Worm (Caenorhabditis elegans): ENCODE data around the gene rpt-3.

DNA sequence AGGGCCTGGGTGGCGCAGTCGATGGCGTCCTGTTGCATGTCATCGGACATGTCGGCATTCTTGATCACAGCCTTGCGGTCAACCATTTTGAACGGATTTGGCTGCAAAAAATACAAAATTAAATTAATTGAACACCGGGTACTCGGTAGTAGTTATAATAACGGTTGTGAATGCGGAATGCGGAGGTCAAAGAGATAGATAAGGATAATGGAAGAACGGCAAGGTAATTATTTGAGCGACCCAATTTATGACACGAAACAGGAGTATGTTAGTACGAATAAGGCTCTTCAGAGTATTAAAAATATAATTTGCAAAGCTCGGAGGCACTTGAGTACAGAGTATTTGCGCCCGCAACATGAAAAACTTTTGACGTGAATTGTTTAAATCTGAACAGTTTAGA is 25.9 kb upstream of the rpt-3 start, which contains the start of gene dlc-1:
- TF ChIP-seq dmd-4 (tag; optimal IDR thresholded peaks at IDR 0.05; ENCODE audit: borderline replicate concordance) (no peak), unc-42 (tag; optimal IDR thresholded peaks at IDR 0.05) (no peak), pha-4 (tag; optimal IDR thresholded peaks at IDR 0.05) (no peak), ama-1 (optimal IDR thresholded peaks at IDR 0.05) (no peak)
